Worm (Caenorhabditis elegans): ENCODE results near the gene rpc-11.
A peak's percentile ranks its signal among the peaks of the same experiment; 100 is the strongest.

rpc-11 gene

DNA sequence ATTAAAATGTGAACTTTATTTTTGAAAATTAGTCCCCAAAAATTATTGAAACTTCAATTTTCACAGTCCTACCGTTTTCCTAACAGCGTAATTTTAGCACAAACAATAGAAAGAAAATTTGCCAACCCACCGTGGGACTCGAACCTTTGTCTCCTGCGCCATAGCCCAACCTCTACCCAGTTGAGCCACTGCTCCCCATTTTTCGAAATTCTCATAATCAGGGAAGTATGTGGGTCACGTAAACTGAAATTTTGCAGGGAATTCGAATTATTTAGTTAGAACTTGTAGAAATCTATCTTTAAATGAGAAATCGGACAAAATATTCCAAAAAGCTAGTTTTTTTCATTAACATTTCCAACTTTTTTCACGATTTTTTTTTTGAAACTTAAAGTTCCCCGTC is 29.5 kb downstream of the rpc-11 start:
- no peak for TF ChIP-seq ceh-44 (GFP tag; IDR thresholded peaks at IDR 0.05)

DNA sequence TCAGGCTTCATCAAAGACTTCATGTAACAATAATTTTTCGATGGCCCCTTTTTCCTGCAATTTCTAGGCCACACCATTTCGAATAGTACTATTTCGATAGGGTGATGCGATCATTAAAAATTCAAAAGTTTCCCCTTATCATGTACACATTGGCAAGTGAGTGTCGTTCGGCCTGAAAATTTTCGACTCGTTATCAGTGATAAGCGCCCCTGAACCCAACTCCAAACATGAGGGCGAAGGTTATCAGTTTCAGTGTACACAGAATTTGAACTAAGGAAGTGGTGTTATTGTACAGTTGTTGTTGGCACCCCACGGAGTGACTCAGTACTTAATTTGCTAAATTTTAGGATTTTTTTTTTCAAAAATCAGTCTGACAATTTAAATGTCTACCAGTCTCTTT is 30.9 kb downstream of the rpc-11 start:
- TF ChIP-seq nhr-11 (tag; optimal IDR thresholded peaks at IDR 0.05) (no peak), skn-1 (tag; optimal IDR thresholded peaks at IDR 0.05) (no peak), nhr-42 (GFP tag; IDR thresholded peaks at IDR 0.05) (no peak), duxl-1 (tag; optimal IDR thresholded peaks at IDR 0.05; ENCODE audit: poor library complexity) (no peak), php-3 (GFP tag; IDR thresholded peaks at IDR 0.05) (peak; percentile 19; the same call in 1 of the 2 replicates), lsy-2 (tag; optimal IDR thresholded peaks at IDR 0.05) (no peak), unc-130 (GFP tag; optimal IDR thresholded peaks at IDR 0.05) (no peak), ceh-32 (tag; optimal IDR thresholded peaks at IDR 0.05; ENCODE audit: poor library complexity) (no peak), tra-1 (GFP tag; IDR thresholded peaks at IDR 0.05) (0 out of 2 replicates have a peak, but pooled peaks have one; percentile 46), arid-1 (GFP tag; conservative IDR thresholded peaks at IDR 0.05) (no peak), nhr-77 (tag; optimal IDR thresholded peaks at IDR 0.05) (peak; percentile 72), T26A8.4 (GFP tag; IDR thresholded peaks at IDR 0.05) (no peak), mxl-2 (GFP tag; conservative IDR thresholded peaks at IDR 0.05) (no peak), nhr-41 (GFP tag; IDR thresholded peaks at IDR 0.05) (peak; percentile 100), hlh-11 (tag; optimal IDR thresholded peaks at IDR 0.05) (peak; percentile 84), Y75B8A.6 (GFP tag; IDR thresholded peaks at IDR 0.05) (no peak), Y105C5A.15 (GFP tag; IDR thresholded peaks at IDR 0.05) (no peak), attf-4 (tag; optimal IDR thresholded peaks at IDR 0.05) (no peak), daf-16 (GFP tag; optimal IDR thresholded peaks at IDR 0.05) (no peak), daf-16 (tag; optimal IDR thresholded peaks at IDR 0.05) (peak; percentile 93), pqm-1 (tag; optimal IDR thresholded peaks at IDR 0.05) (peak; percentile 99), zip-2 (tag; optimal IDR thresholded peaks at IDR 0.05) (no peak), dve-1 (tag; optimal IDR thresholded peaks at IDR 0.05; ENCODE audit: insufficient read depth) (peak; percentile 73), egl-27 (tag; optimal IDR thresholded peaks at IDR 0.05) (no peak), dmd-6 (GFP tag; IDR thresholded peaks at IDR 0.05) (peak; percentile 86), rbr-2 (tag; optimal IDR thresholded peaks at IDR 0.05) (no peak), ZK546.5 (tag; optimal IDR thresholded peaks at IDR 0.05) (no peak), zag-1 (tag; optimal IDR thresholded peaks at IDR 0.05) (no peak), T20F7.1 (GFP tag; optimal IDR thresholded peaks at IDR 0.05) (no peak), lin-1 (GFP tag; IDR thresholded peaks at IDR 0.05) (peak; percentile 67), nhr-28 (tag; optimal IDR thresholded peaks at IDR 0.05) (peak; percentile 91), snpc-1.2 (GFP tag; IDR thresholded peaks at IDR 0.05) (no peak), unc-62 (GFP tag; optimal IDR thresholded peaks at IDR 0.05 in 1 of 2) (peak in 1 of 2 experiments; percentile 94), unc-62 (tag; optimal IDR thresholded peaks at IDR 0.05) (no peak), spr-1 (tag; optimal IDR thresholded peaks at IDR 0.05) (no peak), zfp-3 (GFP tag; conservative IDR thresholded peaks at IDR 0.05) (no peak)

DNA sequence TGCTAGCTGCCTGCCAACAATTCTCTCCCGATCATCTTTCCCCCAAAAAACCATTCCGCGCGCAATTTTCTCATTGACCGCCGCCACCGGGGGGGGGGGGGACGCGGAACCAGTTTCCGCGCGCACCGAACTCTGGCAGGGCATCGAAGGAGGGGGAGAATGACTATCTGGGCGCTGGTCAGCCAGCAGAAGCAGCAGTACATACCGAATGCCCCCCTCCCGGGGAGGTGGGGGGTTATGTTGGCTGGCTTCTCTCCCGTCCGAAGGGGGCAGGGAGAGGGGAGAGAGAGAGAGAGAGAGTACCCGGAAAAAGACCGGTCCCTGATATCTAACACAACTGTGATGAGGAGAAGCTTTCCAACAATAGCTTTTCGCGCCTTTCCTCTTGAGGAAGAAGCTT is 32.1 kb downstream of the rpc-11 start:
- TF ChIP-seq nhr-41 (GFP tag; IDR thresholded peaks at IDR 0.05), result peak; percentile 75; the same call in 1 of the 2 replicates
- TF ChIP-seq lim-7 (GFP tag; IDR thresholded peaks at IDR 0.05), result peak; percentile 20; the same call in 1 of the 2 replicates
- TF ChIP-seq egl-43 (GFP tag; IDR thresholded peaks at IDR 0.05), result peak; percentile 59; the same call in 1 of the 2 replicates
- peak; percentile 71 for TF ChIP-seq mxl-3 (GFP tag; optimal IDR thresholded peaks at IDR 0.05)
- peak; percentile 71 for TF ChIP-seq aha-1 (tag)
- peak; percentile 99 for TF ChIP-seq set-16 (GFP tag; IDR thresholded peaks at IDR 0.05)
- TF ChIP-seq dmd-8 (GFP tag; IDR thresholded peaks at IDR 0.05), result 0 out of 2 replicates have a peak, but pooled peaks have one; percentile 55
- TF ChIP-seq lir-3 (tag; optimal IDR thresholded peaks at IDR 0.05), result no peak
- no peak for TF ChIP-seq F26F4.8 (GFP tag; conservative IDR thresholded peaks at IDR 0.05)
- TF ChIP-seq Y105C5A.15 (GFP tag; IDR thresholded peaks at IDR 0.05), result no peak
- no peak for TF ChIP-seq nhr-237 (tag; optimal IDR thresholded peaks at IDR 0.05)
- peak; percentile 59; the same call in 1 of the 2 replicates for TF ChIP-seq pha-4 (GFP tag; IDR thresholded peaks at IDR 0.05)
- no peak for TF ChIP-seq pha-4 (tag; optimal IDR thresholded peaks at IDR 0.05)
- peak; percentile 40; the same call in 1 of the 2 replicates for TF ChIP-seq T26A8.4 (GFP tag; IDR thresholded peaks at IDR 0.05)
- no peak for TF ChIP-seq F49E8.2 (tag; optimal IDR thresholded peaks at IDR 0.05; ENCODE audit: borderline replicate concordance)
- no peak for TF ChIP-seq zag-1 (tag; optimal IDR thresholded peaks at IDR 0.05)
- no peak for TF ChIP-seq madf-5 (GFP tag; IDR thresholded peaks at IDR 0.05)
- TF ChIP-seq ama-1 (optimal IDR thresholded peaks at IDR 0.05), result no peak
- peak; percentile 72 for TF ChIP-seq hlh-11 (tag; optimal IDR thresholded peaks at IDR 0.05)
